Fruit fly (Drosophila melanogaster) whole organism, adult: ENCODE results near the gene CG11563.
A peak's percentile ranks its signal among the peaks of the same experiment; 100 is the strongest.

Experiments
- CG11617 ChIP-seq: fragments of 200-800 bp; sonication (Bioruptor generic); optimal IDR thresholded peaks from 2 replicates; lab custom pipeline; 2017; ENCODE audit warnings: mild to moderate bottlenecking, missing biosample characterization, missing genetic modification reagents, missing genetic modification characterization
- CG12768 ChIP-seq: fragments of 200-800 bp; sonication (Bioruptor generic); optimal IDR thresholded peaks from 2 replicates; lab custom pipeline; 2017; ENCODE audit warnings: missing biosample characterization, missing genetic modification characterization, mild to moderate bottlenecking, moderate library complexity, missing genetic modification reagents
- CG1620 ChIP-seq: fragments of 200-800 bp; sonication (Bioruptor generic); optimal IDR thresholded peaks from 2 replicates; lab custom pipeline; 2016; ENCODE audit warnings: missing biosample characterization, missing genetic modification characterization
- CG33017 ChIP-seq: fragments of 200-800 bp; sonication (Bioruptor generic); optimal IDR thresholded peaks from 2 replicates; lab custom pipeline; 2018; ENCODE audit warnings: missing biosample characterization, mild to moderate bottlenecking, missing genetic modification characterization, moderate library complexity
- CG7045 ChIP-seq: fragments of 200-800 bp; sonication (Bioruptor generic); optimal IDR thresholded peaks from 2 replicates; lab custom pipeline; 2017; ENCODE audit warnings: missing biosample characterization, mild to moderate bottlenecking, missing genetic modification characterization
- CG7101 ChIP-seq: fragments of 200-800 bp; sonication (Bioruptor generic); optimal IDR thresholded peaks from 2 replicates; lab custom pipeline; 2018; ENCODE audit warnings: missing biosample characterization, mild to moderate bottlenecking, missing genetic modification characterization, moderate library complexity
- Crg-1 ChIP-seq: fragments of 200-800 bp; sonication (Bioruptor generic); optimal IDR thresholded peaks from 2 replicates; lab custom pipeline; 2016; ENCODE audit warnings: missing biosample characterization, missing genetic modification characterization
- Mnt ChIP-seq: fragments of 200-800 bp; sonication (Bioruptor generic); optimal IDR thresholded peaks from 2 replicates; lab custom pipeline; 2016; ENCODE audit warnings: missing biosample characterization, mild to moderate bottlenecking, missing genetic modification characterization
- kay ChIP-seq: fragments of 200-800 bp; sonication (Bioruptor generic); peaks from one replicate; lab custom pipeline; 2016; ENCODE audit warnings: missing biosample characterization, missing genetic modification characterization, borderline replicate concordance
- tj ChIP-seq: fragments of 200-800 bp; sonication (Bioruptor generic); optimal IDR thresholded peaks from 3 replicates; lab custom pipeline; 2017; ENCODE audit warnings: missing biosample characterization, mild to moderate bottlenecking, missing genetic modification characterization, moderate library complexity
- toe ChIP-seq: fragments of 200-800 bp; sonication (Bioruptor generic); optimal IDR thresholded peaks from 2 replicates; lab custom pipeline; 2016; ENCODE audit warnings: missing biosample characterization, missing genetic modification characterization

dm6 chr3R:31725486-31726227, 11.2 kb upstream of the CG11563 start:
- TF ChIP-seq CG33017 (tag; lab: Kevin White, UChicago) (peak; percentile 32), kay (GFP tag; lab: Kevin White, UChicago) (no peak), tj (peak; percentile 23), Mnt (GFP tag; lab: Kevin White, UChicago) (no peak), CG12768 (GFP tag; lab: Kevin White, UChicago) (peak; percentile 61), CG7101 (peak; percentile 6), CG7045 (GFP tag; lab: Kevin White, UChicago) (no peak), CG11617 (GFP tag; lab: Kevin White, UChicago) (peak; percentile 12), CG1620 (GFP tag; lab: Kevin White, UChicago) (no peak), Crg-1 (GFP tag; lab: Kevin White, UChicago) (no peak), toe (GFP tag; lab: Kevin White, UChicago) (peak; percentile 70)
